Worm (Caenorhabditis elegans) whole organism, L4 larva: ENCODE data around the gene ugt-49.
A peak's percentile ranks its signal among the peaks of the same experiment; 100 is the strongest.

Source experiments
- F37D6.2 ChIP-seq: sonication (generic microtip); optimal IDR thresholded peaks from 2 replicates; lab custom pipeline; 2016; ENCODE audit warnings: mild to moderate bottlenecking, missing genetic modification characterization, missing compliant biosample characterization
- arid-1 ChIP-seq: fragments of 200-800 bp; sonication (Bioruptor generic); conservative IDR thresholded peaks from 2 replicates; pipeline ENCODE4 v1.3.6; 2022; ENCODE audit warnings: missing genetic modification reagents, missing genetic modification characterization, missing compliant biosample characterization
- ctbp-1 ChIP-seq: fragments of 200-800 bp; sonication (Bioruptor generic); IDR thresholded peaks from 2 replicates; pipeline ENCODE4 v1.3.6; 2022; ENCODE audit warnings: missing genetic modification reagents, missing genetic modification characterization, missing compliant biosample characterization
- nhr-25 ChIP-seq: sonication (generic microtip); optimal IDR thresholded peaks from 2 replicates; lab custom pipeline; 2017; ENCODE audit warnings: missing genetic modification characterization, mild to moderate bottlenecking, missing compliant biosample characterization, antibody characterized with exemption, moderate library complexity, borderline replicate concordance; ENCODE audit not compliant: insufficient read depth
- pqm-1 ChIP-seq: sonication (generic microtip); optimal IDR thresholded peaks from 2 replicates; lab custom pipeline; 2017; ENCODE audit warnings: missing biosample characterization, missing genetic modification characterization
- unc-130 ChIP-seq: sonication (generic microtip); optimal IDR thresholded peaks from 2 replicates; lab custom pipeline; 2016; ENCODE audit warnings: missing genetic modification reagents, missing genetic modification characterization, missing compliant biosample characterization

DNA sequence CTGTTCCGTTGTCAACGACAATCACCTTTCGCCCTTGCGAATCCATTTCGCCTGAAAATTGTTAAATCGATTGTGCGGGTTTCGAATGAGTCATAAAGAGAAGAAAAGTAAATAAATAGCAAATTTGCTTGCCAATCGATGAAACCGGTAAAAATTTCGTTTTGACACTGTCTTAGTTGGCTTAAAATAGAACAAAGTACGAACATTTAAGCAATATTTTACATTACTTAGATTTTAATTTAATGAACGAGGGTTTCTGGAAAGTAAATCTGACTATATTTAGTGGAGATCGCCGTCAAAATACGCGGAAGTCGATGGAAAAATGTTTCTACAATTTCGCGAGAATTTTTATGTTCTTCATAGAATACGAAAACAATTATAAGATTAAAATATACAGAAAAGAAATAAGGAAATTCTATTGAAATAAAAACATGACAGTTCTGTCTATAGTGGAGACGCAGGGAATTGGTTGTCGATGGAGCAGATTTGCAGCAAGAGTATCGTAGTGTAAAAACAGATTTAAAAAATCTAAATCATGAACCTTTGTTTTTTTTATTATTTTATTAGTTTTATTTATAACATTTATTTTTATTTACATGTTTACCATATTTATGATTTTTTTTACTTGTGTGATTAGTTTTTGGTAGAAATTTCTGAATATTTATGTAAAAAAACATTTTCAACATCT is 33.7 kb upstream of the ugt-49 start, which contains the start of gene arx-2:
- TF ChIP-seq nhr-25 (tag; lab: Kevin White, UChicago) (no peak), arid-1 (GFP tag; lab: Robert Waterston, UW) (no peak), unc-130 (GFP tag; lab: Kevin White, UChicago) (peak; percentile 3), ctbp-1 (GFP tag; lab: Robert Waterston, UW) (no peak), F37D6.2 (tag; lab: Kevin White, UChicago) (no peak), pqm-1 (tag; lab: Kevin White, UChicago) (no peak)
